Fruit fly (Drosophila melanogaster) whole organism, embryonic: ENCODE measurements around the gene CG13917.

Experiments used
- Abd-B ChIP-seq: fragments of 200-800 bp; sonication (Bioruptor generic); optimal IDR thresholded peaks from 2 replicates; lab custom pipeline; 2018; ENCODE audit warnings: missing biosample characterization, mild to moderate bottlenecking, missing genetic modification characterization, moderate library complexity
- BEAF-32 ChIP-seq: fragments of 200-800 bp; sonication (Bioruptor generic); optimal IDR thresholded peaks from 3 replicates; lab custom pipeline; 2017; ENCODE audit warnings: missing biosample characterization, missing genetic modification characterization, mild to moderate bottlenecking, moderate library complexity, missing genetic modification reagents
- CG10462 ChIP-seq: fragments of 200-800 bp; sonication (Bioruptor generic); optimal IDR thresholded peaks from 2 replicates; lab custom pipeline; 2016; ENCODE audit warnings: missing biosample characterization, missing genetic modification characterization
- CG10959 ChIP-seq: fragments of 200-800 bp; sonication (Bioruptor generic); IDR thresholded peaks from 2 replicates; pipeline ENCODE4 v1.3.6; 2022; ENCODE audit warnings: missing biosample characterization, missing genetic modification characterization
- CG11247 ChIP-seq: fragments of 200-800 bp; sonication (Bioruptor generic); IDR thresholded peaks from 2 replicates; pipeline ENCODE4 v1.3.6; 2022; ENCODE audit warnings: missing biosample characterization, missing genetic modification characterization
- CG11398 ChIP-seq: fragments of 200-800 bp; sonication (Bioruptor generic); optimal IDR thresholded peaks from 2 replicates; lab custom pipeline; 2016; ENCODE audit warnings: missing biosample characterization, missing genetic modification characterization
- CG12236 ChIP-seq: fragments of 200-800 bp; sonication (Bioruptor generic); optimal IDR thresholded peaks from 2 replicates; lab custom pipeline; 2016; ENCODE audit warnings: missing biosample characterization, missing genetic modification characterization
- CG12744 ChIP-seq: fragments of 200-800 bp; sonication (Bioruptor generic); optimal IDR thresholded peaks from 2 replicates; lab custom pipeline; 2016; ENCODE audit warnings: missing biosample characterization, missing genetic modification characterization
- CG14667 ChIP-seq: fragments of 200-800 bp; sonication (Bioruptor generic); IDR thresholded peaks from 2 replicates; pipeline ENCODE4 v1.3.6; 2022; ENCODE audit warnings: missing biosample characterization, missing genetic modification characterization
- CG14710 ChIP-seq: fragments of 200-800 bp; sonication (Bioruptor generic); optimal IDR thresholded peaks from 3 replicates; lab custom pipeline; 2019; ENCODE audit warnings: missing biosample characterization, mild to moderate bottlenecking, missing genetic modification characterization, moderate library complexity
- CG15073 ChIP-seq: fragments of 200-800 bp; sonication (Bioruptor generic); optimal IDR thresholded peaks from 2 replicates; lab custom pipeline; 2016; ENCODE audit warnings: missing biosample characterization, missing genetic modification characterization
- CG1602 ChIP-seq: fragments of 200-800 bp; sonication (Bioruptor generic); optimal IDR thresholded peaks from 3 replicates; lab custom pipeline; 2016; ENCODE audit warnings: missing biosample characterization, missing genetic modification characterization
- CG1647 ChIP-seq: fragments of 200-800 bp; sonication (Bioruptor generic); optimal IDR thresholded peaks from 3 replicates; lab custom pipeline; 2016; ENCODE audit warnings: missing biosample characterization, missing genetic modification characterization
- CG17829 ChIP-seq: fragments of 200-800 bp; optimal IDR thresholded peaks from 2 replicates; lab custom pipeline; 2019; ENCODE audit warnings: missing biosample characterization, mild to moderate bottlenecking, missing genetic modification characterization, moderate library complexity
- CG17912 ChIP-seq: fragments of 200-800 bp; sonication (Bioruptor generic); optimal IDR thresholded peaks from 2 replicates; lab custom pipeline; 2018; ENCODE audit warnings: missing biosample characterization, mild to moderate bottlenecking, missing genetic modification characterization
- CG2199 ChIP-seq: fragments of 200-800 bp; sonication (Bioruptor generic); IDR thresholded peaks from 3 replicates; pipeline ENCODE4 v1.3.6; 2022; ENCODE audit warnings: missing biosample characterization, missing genetic modification characterization
- CG2712 ChIP-seq: fragments of 200-800 bp; optimal IDR thresholded peaks from 3 replicates; lab custom pipeline; 2019; ENCODE audit warnings: missing biosample characterization, mild to moderate bottlenecking, missing genetic modification characterization, moderate library complexity
- CG31224 ChIP-seq: fragments of 200-800 bp; sonication (Bioruptor generic); IDR thresholded peaks from 2 replicates; pipeline ENCODE4 v1.3.6; 2022; ENCODE audit warnings: missing biosample characterization, missing genetic modification characterization
- CG31365 ChIP-seq: fragments of 200-800 bp; sonication (Bioruptor generic); optimal IDR thresholded peaks from 2 replicates; lab custom pipeline; 2018; ENCODE audit warnings: missing biosample characterization, mild to moderate bottlenecking, missing genetic modification characterization
- CG32767 ChIP-seq: fragments of 200-800 bp; sonication (Bioruptor generic); IDR thresholded peaks from 2 replicates; pipeline ENCODE4 v1.3.6; 2022; ENCODE audit warnings: missing biosample characterization, missing genetic modification characterization
- CG5245 ChIP-seq: fragments of 200-800 bp; sonication (Bioruptor generic); optimal IDR thresholded peaks from 3 replicates; lab custom pipeline; 2016; ENCODE audit warnings: missing biosample characterization, missing genetic modification characterization
- CG8290 ChIP-seq, 3 experiments: fragments of 200-800 bp; sonication (Bioruptor generic); optimal IDR thresholded peaks; 2 replicates each; lab custom pipeline; 2016 to 2019; ENCODE audit warnings: missing biosample characterization in 3 of 3, missing genetic modification characterization in 3 of 3, mild to moderate bottlenecking in 2 of 3, moderate library complexity in 1 of 3
- CTCF ChIP-seq: fragments of 200-800 bp; sonication (Bioruptor generic); optimal IDR thresholded peaks from 2 replicates; lab custom pipeline; 2017; ENCODE audit warnings: missing biosample characterization, mild to moderate bottlenecking, missing genetic modification characterization, moderate library complexity
- Drgx ChIP-seq: fragments of 200-800 bp; sonication (Bioruptor generic); IDR thresholded peaks from 2 replicates; pipeline ENCODE4 v1.3.6; 2022; ENCODE audit warnings: missing biosample characterization, missing genetic modification characterization
- Eip74EF ChIP-seq, 2 experiments: fragments of 200-800 bp in 1 of 2; fragments of >200 bp in 1 of 2; sonication (Bioruptor generic) in 1 of 2; optimal IDR thresholded peaks; 2 replicates each; lab custom pipeline; 2017 to 2019; ENCODE audit warnings: missing biosample characterization in 2 of 2, missing genetic modification characterization in 2 of 2, mild to moderate bottlenecking in 1 of 2, moderate library complexity in 1 of 2
- Fer1 ChIP-seq: fragments of 200-800 bp; sonication (Bioruptor generic); optimal IDR thresholded peaks from 2 replicates; lab custom pipeline; 2017; ENCODE audit warnings: missing biosample characterization, mild to moderate bottlenecking, missing genetic modification characterization
- GATAe ChIP-seq: fragments of 200-800 bp; sonication (Bioruptor generic); conservative IDR thresholded peaks from 2 replicates; pipeline ENCODE4 v1.3.6; 2022; ENCODE audit warnings: missing biosample characterization, missing genetic modification characterization
- Hr3 ChIP-seq: fragments of 200-800 bp; sonication (Bioruptor generic); optimal IDR thresholded peaks from 3 replicates; lab custom pipeline; 2016; ENCODE audit warnings: missing biosample characterization, missing genetic modification characterization
- Jarid2 ChIP-seq: fragments of 200-800 bp; sonication (Bioruptor generic); optimal IDR thresholded peaks from 3 replicates; lab custom pipeline; 2017; ENCODE audit warnings: mild to moderate bottlenecking, missing biosample characterization, missing genetic modification reagents, missing genetic modification characterization
- Kr ChIP-seq: fragments of 200-800 bp; sonication (Bioruptor generic); optimal IDR thresholded peaks from 2 replicates; lab custom pipeline; 2017; ENCODE audit warnings: missing biosample characterization, mild to moderate bottlenecking, missing genetic modification characterization
- Mrtf ChIP-seq: fragments of 200-800 bp; sonication (Bioruptor generic); IDR thresholded peaks from 3 replicates; pipeline ENCODE4 v1.3.6; 2022; ENCODE audit warnings: missing biosample characterization, missing genetic modification characterization
- NK7.1 ChIP-seq: fragments of 200-800 bp; sonication (Bioruptor generic); optimal IDR thresholded peaks from 3 replicates; lab custom pipeline; 2016; ENCODE audit warnings: missing biosample characterization, missing genetic modification characterization
- Nf-YA ChIP-seq: fragments of 200-800 bp; sonication (Bioruptor generic); IDR thresholded peaks from 2 replicates; pipeline ENCODE4 v1.3.6; 2022; ENCODE audit warnings: missing biosample characterization, missing genetic modification characterization
- Nf-YB ChIP-seq: fragments of 200-800 bp; sonication (Bioruptor generic); optimal IDR thresholded peaks from 3 replicates; lab custom pipeline; 2019; ENCODE audit warnings: missing biosample characterization, mild to moderate bottlenecking, missing genetic modification characterization, moderate library complexity
- Optix ChIP-seq: fragments of 200-800 bp; sonication (Bioruptor generic); IDR thresholded peaks from 3 replicates; pipeline ENCODE4 v1.3.6; 2022; ENCODE audit warnings: missing biosample characterization, missing genetic modification characterization
- PHDP ChIP-seq: fragments of 200-800 bp; sonication (Bioruptor generic); optimal IDR thresholded peaks from 3 replicates; lab custom pipeline; 2018; ENCODE audit warnings: missing biosample characterization, mild to moderate bottlenecking, missing genetic modification characterization, moderate library complexity
- Ptx1 ChIP-seq: fragments of 200-800 bp; sonication (Bioruptor generic); IDR thresholded peaks from 2 replicates; pipeline ENCODE4 v1.3.6; 2022; ENCODE audit warnings: missing biosample characterization, missing genetic modification characterization
- bowl ChIP-seq: fragments of 200-800 bp; sonication (Bioruptor generic); IDR thresholded peaks from 2 replicates; pipeline ENCODE4 v1.3.6; 2022; ENCODE audit warnings: missing biosample characterization, missing genetic modification characterization
- cas ChIP-seq: fragments of 200-800 bp; sonication (Bioruptor generic); IDR thresholded peaks from 2 replicates; pipeline ENCODE4 v1.3.6; 2022; ENCODE audit warnings: missing biosample characterization, missing genetic modification characterization
- chif ChIP-seq, 2 experiments: fragments of 200-800 bp; sonication (Bioruptor generic); optimal IDR thresholded peaks; 3 replicates each; lab custom pipeline; 2016; ENCODE audit warnings: missing biosample characterization in 2 of 2, missing genetic modification characterization in 2 of 2
- danr ChIP-seq: fragments of 200-800 bp; sonication (Bioruptor generic); IDR thresholded peaks from 2 replicates; pipeline ENCODE4 v1.3.6; 2022; ENCODE audit warnings: missing biosample characterization, missing genetic modification characterization
- disco-r ChIP-seq: fragments of 200-800 bp; sonication (Bioruptor generic); optimal IDR thresholded peaks from 2 replicates; lab custom pipeline; 2016; ENCODE audit warnings: missing biosample characterization, missing genetic modification characterization
- dmrt99B ChIP-seq: fragments of 200-800 bp; sonication (Bioruptor generic); optimal IDR thresholded peaks from 2 replicates; lab custom pipeline; 2018; ENCODE audit warnings: missing biosample characterization, mild to moderate bottlenecking, missing genetic modification characterization, moderate library complexity
- fru ChIP-seq: fragments of >200 bp; optimal IDR thresholded peaks from 2 replicates; lab custom pipeline; 2017
- gce ChIP-seq: fragments of 200-800 bp; sonication (Bioruptor generic); IDR thresholded peaks from 3 replicates; pipeline ENCODE4 v1.3.6; 2022; ENCODE audit warnings: missing biosample characterization, missing genetic modification characterization
- her ChIP-seq: fragments of 200-800 bp; sonication (Bioruptor generic); optimal IDR thresholded peaks from 2 replicates; lab custom pipeline; 2016; ENCODE audit warnings: missing biosample characterization, missing genetic modification characterization
- jumu ChIP-seq: fragments of 200-800 bp; sonication (Bioruptor generic); optimal IDR thresholded peaks from 3 replicates; lab custom pipeline; 2016; ENCODE audit warnings: missing biosample characterization, missing genetic modification characterization
- pfk ChIP-seq: fragments of 200-800 bp; sonication (Bioruptor generic); optimal IDR thresholded peaks from 2 replicates; lab custom pipeline; 2018; ENCODE audit warnings: missing biosample characterization, mild to moderate bottlenecking, missing genetic modification characterization, moderate library complexity
- sens ChIP-seq: fragments of 200-800 bp; sonication (Bioruptor generic); peaks from one replicate; lab custom pipeline; 2016; ENCODE audit warnings: missing biosample characterization, missing genetic modification characterization
- sob ChIP-seq: fragments of 200-800 bp; sonication (Bioruptor generic); IDR thresholded peaks from 2 replicates; pipeline ENCODE4 v1.3.6; 2022; ENCODE audit warnings: missing biosample characterization, missing genetic modification characterization
- tio ChIP-seq: fragments of 200-800 bp; sonication (Bioruptor generic); optimal IDR thresholded peaks from 2 replicates; lab custom pipeline; 2017; ENCODE audit warnings: missing biosample characterization, missing genetic modification characterization, inconsistent platforms

The CG13917 gene

DNA sequence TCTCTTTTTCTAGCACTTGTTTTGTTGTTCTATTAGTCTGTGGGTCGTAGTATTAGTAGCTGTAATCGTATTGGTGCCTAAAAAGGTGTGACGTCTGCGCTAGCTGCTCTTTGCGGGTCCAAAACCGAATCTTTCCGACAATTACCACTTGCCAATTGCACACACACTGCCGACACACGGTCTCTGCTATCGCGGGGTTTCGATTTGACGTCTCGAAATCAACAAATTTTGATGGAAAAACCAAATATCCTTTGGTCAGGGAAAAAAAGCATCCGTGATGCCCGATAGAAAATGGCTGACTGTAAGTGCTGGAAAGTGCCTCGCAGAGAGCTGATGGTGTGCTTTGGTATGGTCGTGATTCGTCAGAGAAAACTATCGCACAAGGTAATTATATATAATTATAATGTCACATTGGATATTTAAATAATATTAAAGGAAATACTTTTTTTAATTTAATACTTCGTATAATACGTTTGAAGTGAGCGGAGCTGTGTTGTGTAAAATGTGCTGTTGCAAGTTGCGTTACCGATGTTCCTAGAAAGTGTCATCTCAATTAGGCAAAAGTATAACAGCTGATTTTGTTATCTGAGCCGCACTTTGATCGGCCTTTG lies 18.2 kb upstream of the CG13917 start, which contains the start of the genes Pex10 and CG12099 (continued):
- TF ChIP-seq CG12744 (peak; percentile 28), disco-r (GFP tag; lab: Kevin White, UChicago) (peak; percentile 13), CG12236 (GFP tag; lab: Kevin White, UChicago) (no peak), pfk (GFP tag; lab: Kevin White, UChicago) (peak; percentile 42), CG1647 (GFP tag; lab: Kevin White, UChicago) (peak; percentile 79), CG5245 (GFP tag; lab: Kevin White, UChicago) (peak; percentile 56), CG31224 (GFP tag; lab: Robert Waterston, UW) (peak; percentile 80; the same call in 1 of the 2 replicates), Ptx1 (GFP tag; lab: Robert Waterston, UW) (peak; percentile 95), Fer1 (GFP tag; lab: Kevin White, UChicago) (peak; percentile 80), CG1602 (peak; percentile 90), dmrt99B (tag; lab: Kevin White, UChicago) (no peak), Mrtf (GFP tag; lab: Robert Waterston, UW) (peak; percentile 84; the same call in 2 of the 3 replicates), sens (GFP tag; lab: Kevin White, UChicago) (peak; percentile 98), gce (0 out of 3 replicates have a peak, but pooled peaks have one; percentile 57), NK7.1 (GFP tag; lab: Kevin White, UChicago) (no peak), CG32767 (peak; percentile 84), Hr3 (GFP tag; lab: Kevin White, UChicago) (peak; percentile 92), CG10462 (peak; percentile 73), cas (peak; percentile 86), her (GFP tag; lab: Kevin White, UChicago) (no peak), chif (GFP tag; optimal IDR thresholded peaks at IDR 0.05; lab: Kevin White, UChicago) (peak; percentile 30 to 66), Jarid2 (GFP tag; lab: Kevin White, UChicago) (peak; percentile 61), CTCF (no peak), tio (GFP tag; lab: Kevin White, UChicago) (no peak), BEAF-32 (peak; percentile 97), sob (GFP tag; lab: Robert Waterston, UW) (peak; percentile 95), CG31365 (tag; lab: Kevin White, UChicago) (no peak), Nf-YB (GFP tag; lab: Kevin White, UChicago) (peak; percentile 72), CG14710 (peak; percentile 94), CG2199 (GFP tag; lab: Robert Waterston, UW) (0 out of 3 replicates have a peak, but pooled peaks have one; percentile 69), Optix (peak; percentile 92), jumu (peak; percentile 55), Drgx (GFP tag; lab: Robert Waterston, UW) (peak; percentile 82), Abd-B (peak; percentile 88), CG11247 (peak; percentile 91), Kr (no peak), Nf-YA (GFP tag; lab: Robert Waterston, UW) (peak; percentile 66), CG2712 (peak; percentile 93), bowl (GFP tag; lab: Robert Waterston, UW) (peak; percentile 64; the same call in 1 of the 2 replicates), CG14667 (GFP tag; lab: Robert Waterston, UW) (peak; percentile 87), PHDP (tag; lab: Kevin White, UChicago) (peak; percentile 74), CG17912 (GFP tag; lab: Kevin White, UChicago) (peak; percentile 46), CG11398 (GFP tag; lab: Kevin White, UChicago) (no peak), Eip74EF (GFP tag; optimal IDR thresholded peaks at IDR 0.05; lab: Kevin White, UChicago) (no peak), CG17829 (tag; lab: Kevin White, UChicago) (peak; percentile 92), GATAe (GFP tag; lab: Robert Waterston, UW) (peak; percentile 91), fru (lab: Kevin White, UChicago) (no peak), CG10959 (GFP tag; lab: Robert Waterston, UW) (peak; percentile 88), CG15073 (GFP tag; lab: Kevin White, UChicago) (peak; percentile 48), CG8290 (GFP tag; optimal IDR thresholded peaks at IDR 0.05; lab: Kevin White, UChicago) (peak; percentile 90), CG8290 (tag; optimal IDR thresholded peaks at IDR 0.05; lab: Kevin White, UChicago) (peak in 1 of 2 experiments; percentile 74), danr (peak; percentile 86)
